Fruit fly (Drosophila melanogaster) whole organism, embryonic: ENCODE results near the gene Ret.

ENCODE experiments used
- CG16779 ChIP-seq: fragments of 200-800 bp; sonication (Bioruptor generic); IDR thresholded peaks from 2 replicates; pipeline ENCODE4 v1.3.6; 2022; ENCODE audit warnings: missing biosample characterization, missing genetic modification characterization
- CG17186 ChIP-seq: fragments of 200-800 bp; sonication (Bioruptor generic); optimal IDR thresholded peaks from 3 replicates; lab custom pipeline; 2017; ENCODE audit warnings: missing biosample characterization, missing genetic modification reagents, missing genetic modification characterization
- CG33213 ChIP-seq: fragments of 200-800 bp; sonication (Bioruptor generic); optimal IDR thresholded peaks from 3 replicates; lab custom pipeline; 2016; ENCODE audit warnings: missing biosample characterization, missing genetic modification characterization
- CG7839 ChIP-seq: fragments of 200-800 bp; sonication (Bioruptor generic); optimal IDR thresholded peaks from 3 replicates; lab custom pipeline; 2018; ENCODE audit warnings: missing biosample characterization, mild to moderate bottlenecking, missing genetic modification characterization, moderate library complexity
- CoRest ChIP-seq: fragments of 200-800 bp; sonication (Bioruptor generic); optimal IDR thresholded peaks from 3 replicates; lab custom pipeline; 2018; ENCODE audit warnings: missing biosample characterization, mild to moderate bottlenecking, missing genetic modification characterization, moderate library complexity
- Deaf1 ChIP-seq: fragments of 200-800 bp; optimal IDR thresholded peaks from 3 replicates; lab custom pipeline; 2019; ENCODE audit warnings: missing biosample characterization, mild to moderate bottlenecking, missing genetic modification characterization, moderate library complexity
- HHEX ChIP-seq: fragments of 200-800 bp; sonication (Bioruptor generic); optimal IDR thresholded peaks from 3 replicates; lab custom pipeline; 2017; ENCODE audit warnings: missing biosample characterization, mild to moderate bottlenecking, missing genetic modification characterization, missing genetic modification reagents
- lov ChIP-seq, 2 experiments: fragments of 200-800 bp in 1 of 2; fragments of >200 bp in 1 of 2; sonication (Bioruptor generic) in 1 of 2; IDR thresholded peaks in 1 of 2; optimal IDR thresholded peaks in 1 of 2; 2 replicates in 1 of 2; 3 replicates in 1 of 2; pipeline versions ENCODE4 v1.3.6 to Lab custom; 2017 to 2022; ENCODE audit warnings: missing biosample characterization in 1 of 2, missing genetic modification characterization in 1 of 2
- so ChIP-seq: fragments of 200-800 bp; sonication (Bioruptor generic); IDR thresholded peaks from 3 replicates; pipeline ENCODE4 v1.3.6; 2022; ENCODE audit warnings: missing biosample characterization, missing genetic modification characterization

dm6 chr2L:21234388-21234984 lies 35.9 kb upstream of the Ret start:
- no peak for TF ChIP-seq Deaf1 (tag; lab: Kevin White, UChicago)
- no peak for TF ChIP-seq lov (optimal IDR thresholded peaks at IDR 0.05; lab: Kevin White, UChicago)
- no peak for TF ChIP-seq lov (GFP tag; IDR thresholded peaks at IDR 0.05; lab: Robert Waterston, UW)
- no peak for TF ChIP-seq CG33213 (GFP tag; lab: Kevin White, UChicago)
- no peak for TF ChIP-seq CG17186 (GFP tag; lab: Kevin White, UChicago)
- no peak for TF ChIP-seq CG7839
- TF ChIP-seq HHEX = no peak
- no peak for TF ChIP-seq so (GFP tag; lab: Robert Waterston, UW)
- TF ChIP-seq CoRest (tag; lab: Kevin White, UChicago) = no peak
- no peak for TF ChIP-seq CG16779 (GFP tag; lab: Robert Waterston, UW)
